Worm (Caenorhabditis elegans) whole organism, young adult: ENCODE measurements around the gene dao-3.

Experiments used
- F23B12.7 ChIP-seq: sonication (generic microtip); optimal IDR thresholded peaks from 2 replicates; lab custom pipeline; 2017; ENCODE audit warnings: missing genetic modification characterization, mild to moderate bottlenecking, missing compliant biosample characterization, antibody characterized with exemption, moderate library complexity; ENCODE audit not compliant: insufficient read depth
- F39B2.1 ChIP-seq: fragments of 200-800 bp; sonication (Bioruptor generic); IDR thresholded peaks from 2 replicates; pipeline ENCODE4 v1.3.6; 2022; ENCODE audit warnings: missing genetic modification reagents, missing genetic modification characterization, missing compliant biosample characterization
- F52B5.7 ChIP-seq: sonication (generic microtip); optimal IDR thresholded peaks from 2 replicates; lab custom pipeline; 2016; ENCODE audit warnings: mild to moderate bottlenecking, missing genetic modification characterization, missing compliant biosample characterization
- K11D2.4 ChIP-seq: fragments of 200-800 bp; sonication (Bioruptor generic); IDR thresholded peaks from 2 replicates; pipeline ENCODE4 v1.3.6; 2022; ENCODE audit warnings: missing genetic modification reagents, missing genetic modification characterization, missing compliant biosample characterization
- K12H6.12 ChIP-seq: fragments of 200-800 bp; sonication (Bioruptor generic); optimal IDR thresholded peaks from 2 replicates; lab custom pipeline; 2018; ENCODE audit warnings: mild to moderate bottlenecking, missing genetic modification characterization, missing compliant biosample characterization
- Y53G8AR.9 ChIP-seq: fragments of 200-800 bp; sonication (Bioruptor generic); conservative IDR thresholded peaks from 2 replicates; pipeline ENCODE4 v1.3.6; 2022; ENCODE audit warnings: missing genetic modification reagents, missing genetic modification characterization, missing compliant biosample characterization
- akir-1 ChIP-seq: fragments of 200-800 bp; sonication (Bioruptor generic); optimal IDR thresholded peaks from 2 replicates; lab custom pipeline; 2018; ENCODE audit warnings: mild to moderate bottlenecking, missing genetic modification characterization, moderate library complexity, missing compliant biosample characterization
- ama-1 ChIP-seq, 3 experiments: fragments of 150-350 bp in 1 of 3; sonication (generic microtip) in 2 of 3; optimal IDR thresholded peaks; 2 replicates each; lab custom pipeline; 2014 to 2018; ENCODE audit warnings: missing biosample characterization in 2 of 3, missing genetic modification characterization in 2 of 3, missing genetic modification reagents in 2 of 3
- aptf-2 ChIP-seq: fragments of 200-800 bp; sonication (Bioruptor generic); conservative IDR thresholded peaks from 2 replicates; pipeline ENCODE4 v1.3.6; 2022; ENCODE audit warnings: missing genetic modification reagents, missing genetic modification characterization, missing compliant biosample characterization
- atf-7 ChIP-seq: sonication (generic microtip); optimal IDR thresholded peaks from 2 replicates; lab custom pipeline; 2017; ENCODE audit warnings: mild to moderate bottlenecking, missing genetic modification characterization, missing compliant biosample characterization
- attf-5 ChIP-seq: fragments of 200-800 bp; sonication (Bioruptor generic); optimal IDR thresholded peaks from 2 replicates; lab custom pipeline; 2018; ENCODE audit warnings: mild to moderate bottlenecking, missing genetic modification characterization, missing compliant biosample characterization
- attf-6 ChIP-seq: fragments of 200-800 bp; sonication (Bioruptor generic); IDR thresholded peaks from 2 replicates; pipeline ENCODE4 v1.3.6; 2022; ENCODE audit warnings: missing genetic modification reagents, missing genetic modification characterization, missing compliant biosample characterization
- bed-1 ChIP-seq: fragments of 200-800 bp; sonication (Bioruptor generic); IDR thresholded peaks from 2 replicates; pipeline ENCODE4 v1.3.6; 2022; ENCODE audit warnings: missing genetic modification reagents, missing genetic modification characterization, missing compliant biosample characterization
- bed-2 ChIP-seq: fragments of 200-800 bp; sonication (Bioruptor generic); IDR thresholded peaks from 2 replicates; pipeline ENCODE4 v1.3.6; 2022; ENCODE audit warnings: missing genetic modification reagents, missing genetic modification characterization, missing compliant biosample characterization
- cebp-1 ChIP-seq, 2 experiments: fragments of 200-800 bp in 1 of 2; sonication (Bioruptor generic) in 1 of 2; sonication (generic microtip) in 1 of 2; IDR thresholded peaks in 1 of 2; optimal IDR thresholded peaks in 1 of 2; 2 replicates each; pipeline versions ENCODE4 v1.3.6 to Lab custom; 2017 to 2022; ENCODE audit warnings: missing compliant biosample characterization in 2 of 2, missing genetic modification characterization in 2 of 2, mild to moderate bottlenecking in 1 of 2, missing genetic modification reagents in 1 of 2, moderate library complexity in 1 of 2
- ceh-100 ChIP-seq: fragments of 200-800 bp; sonication (Bioruptor generic); IDR thresholded peaks from 2 replicates; pipeline ENCODE4 v1.3.6; 2022; ENCODE audit warnings: missing genetic modification reagents, missing genetic modification characterization, missing compliant biosample characterization
- ceh-79 ChIP-seq: sonication (generic microtip); optimal IDR thresholded peaks from 2 replicates; lab custom pipeline; 2017; ENCODE audit warnings: mild to moderate bottlenecking, missing genetic modification characterization, missing compliant biosample characterization
- chd-7 ChIP-seq: sonication (generic microtip); optimal IDR thresholded peaks from 2 replicates; lab custom pipeline; 2016; ENCODE audit warnings: mild to moderate bottlenecking, missing genetic modification characterization, moderate library complexity, missing compliant biosample characterization
- die-1 ChIP-seq: sonication (generic microtip); optimal IDR thresholded peaks from 2 replicates; lab custom pipeline; 2016; ENCODE audit warnings: missing genotype, mild to moderate bottlenecking, missing genetic modification characterization, missing compliant biosample characterization
- dox-1 ChIP-seq: fragments of 200-800 bp; sonication (Bioruptor generic); IDR thresholded peaks from 2 replicates; pipeline ENCODE4 v1.3.6; 2022; ENCODE audit warnings: missing genetic modification reagents, missing genetic modification characterization, missing compliant biosample characterization
- efl-1 ChIP-seq: fragments of 150-350 bp; optimal IDR thresholded peaks from 2 replicates; lab custom pipeline; 2014; ENCODE audit warnings: missing biosample characterization, missing genetic modification reagents, missing genetic modification characterization
- egl-18 ChIP-seq: fragments of 200-800 bp; sonication (Bioruptor generic); IDR thresholded peaks from 2 replicates; pipeline ENCODE4 v1.3.6; 2022; ENCODE audit warnings: missing genetic modification reagents, missing genetic modification characterization, missing compliant biosample characterization
- egrh-3 ChIP-seq: fragments of 200-800 bp; sonication (Bioruptor generic); IDR thresholded peaks from 2 replicates; pipeline ENCODE4 v1.3.6; 2022; ENCODE audit warnings: missing genetic modification reagents, missing genetic modification characterization, missing compliant biosample characterization
- ekl-4 ChIP-seq: fragments of 200-800 bp; sonication (Bioruptor generic); IDR thresholded peaks from 2 replicates; pipeline ENCODE4 v1.3.6; 2022; ENCODE audit warnings: missing genetic modification reagents, missing genetic modification characterization, missing compliant biosample characterization
- hlh-12 ChIP-seq: sonication (generic microtip); optimal IDR thresholded peaks from 2 replicates; lab custom pipeline; 2016; ENCODE audit warnings: missing genetic modification characterization, missing compliant biosample characterization
- hrde-1 ChIP-seq: sonication (generic microtip); optimal IDR thresholded peaks from 2 replicates; lab custom pipeline; 2016; ENCODE audit warnings: missing genetic modification characterization, mild to moderate bottlenecking, missing compliant biosample characterization, moderate library complexity, missing genotype, missing genetic modification reagents, borderline replicate concordance
- hsf-1 ChIP-seq: fragments of 200-800 bp; sonication (Bioruptor generic); IDR thresholded peaks from 2 replicates; pipeline ENCODE4 v1.3.6; 2022; ENCODE audit warnings: missing genetic modification reagents, missing genetic modification characterization, missing compliant biosample characterization
- lin-54 ChIP-seq: fragments of 200-800 bp; sonication (Bioruptor generic); optimal IDR thresholded peaks from 2 replicates; lab custom pipeline; 2018; ENCODE audit warnings: mild to moderate bottlenecking, missing genetic modification characterization, missing compliant biosample characterization
- madf-10 ChIP-seq: sonication (generic microtip); optimal IDR thresholded peaks from 2 replicates; lab custom pipeline; 2016; ENCODE audit warnings: mild to moderate bottlenecking, missing genetic modification characterization, missing compliant biosample characterization
- madf-8 ChIP-seq: fragments of 200-800 bp; sonication (Bioruptor generic); conservative IDR thresholded peaks from 2 replicates; pipeline ENCODE4 v1.3.6; 2022; ENCODE audit warnings: missing genetic modification reagents, missing genetic modification characterization, missing compliant biosample characterization
- mxl-1 ChIP-seq: sonication (generic microtip); optimal IDR thresholded peaks from 2 replicates; lab custom pipeline; 2016; ENCODE audit warnings: missing genetic modification characterization, missing compliant biosample characterization
- nfya-2 ChIP-seq: fragments of 200-800 bp; sonication (Bioruptor generic); IDR thresholded peaks from 2 replicates; pipeline ENCODE4 v1.3.6; 2022; ENCODE audit warnings: missing genetic modification reagents, missing genetic modification characterization, missing compliant biosample characterization
- nfyb-1 ChIP-seq: fragments of 200-800 bp; sonication (Bioruptor generic); IDR thresholded peaks from 2 replicates; pipeline ENCODE4 v1.3.6; 2022; ENCODE audit warnings: missing genetic modification reagents, missing genetic modification characterization, missing compliant biosample characterization
- nhr-179 ChIP-seq: sonication (generic microtip); optimal IDR thresholded peaks from 2 replicates; lab custom pipeline; 2016; ENCODE audit warnings: mild to moderate bottlenecking, missing genetic modification characterization, missing compliant biosample characterization
- nhr-80 ChIP-seq: sonication (generic microtip); optimal IDR thresholded peaks from 2 replicates; lab custom pipeline; 2016; ENCODE audit warnings: missing genetic modification characterization, missing compliant biosample characterization
- nhr-90 ChIP-seq: sonication (generic microtip); optimal IDR thresholded peaks from 2 replicates; lab custom pipeline; 2016; ENCODE audit warnings: missing genotype, mild to moderate bottlenecking, missing genetic modification characterization, missing compliant biosample characterization
- pbrm-1 ChIP-seq: fragments of 200-800 bp; sonication (Bioruptor generic); IDR thresholded peaks from 2 replicates; pipeline ENCODE4 v1.3.6; 2022; ENCODE audit warnings: missing genetic modification reagents, missing genetic modification characterization, missing compliant biosample characterization
- pha-4 ChIP-seq: fragments of 150-350 bp; sonication (generic microtip); optimal IDR thresholded peaks from 2 replicates; lab custom pipeline; 2014; ENCODE audit warnings: missing biosample characterization, missing genetic modification reagents, missing genetic modification characterization
- snpc-1.3 ChIP-seq: sonication (generic microtip); optimal IDR thresholded peaks from 2 replicates; lab custom pipeline; 2017; ENCODE audit warnings: missing genetic modification characterization, mild to moderate bottlenecking, missing compliant biosample characterization, antibody characterized with exemption, moderate library complexity, missing genotype, missing genetic modification reagents; ENCODE audit not compliant: insufficient read depth
- somi-1 ChIP-seq: fragments of 200-800 bp; sonication (Bioruptor generic); optimal IDR thresholded peaks from 2 replicates; lab custom pipeline; 2018; ENCODE audit warnings: mild to moderate bottlenecking, missing genetic modification characterization, missing compliant biosample characterization
- tbp1 ChIP-seq: fragments of 200-800 bp; sonication (Bioruptor generic); optimal IDR thresholded peaks from 2 replicates; lab custom pipeline; 2018; ENCODE audit warnings: mild to moderate bottlenecking, missing genetic modification characterization, missing compliant biosample characterization
- tbx-9 ChIP-seq: sonication (generic microtip); optimal IDR thresholded peaks from 2 replicates; lab custom pipeline; 2016; ENCODE audit warnings: borderline replicate concordance, missing genetic modification characterization, inconsistent platforms, missing compliant biosample characterization
- unc-130 ChIP-seq: sonication (generic microtip); optimal IDR thresholded peaks from 2 replicates; lab custom pipeline; 2016; ENCODE audit warnings: missing genetic modification reagents, missing genetic modification characterization, missing compliant biosample characterization
- ztf-22 ChIP-seq: fragments of 200-800 bp; sonication (Bioruptor generic); optimal IDR thresholded peaks from 2 replicates; lab custom pipeline; 2018; ENCODE audit warnings: mild to moderate bottlenecking, missing genetic modification characterization, moderate library complexity, missing compliant biosample characterization
- ztf-25 ChIP-seq: fragments of 200-800 bp; sonication (Bioruptor generic); IDR thresholded peaks from 2 replicates; pipeline ENCODE4 v1.3.6; 2022; ENCODE audit warnings: missing genetic modification reagents, missing genetic modification characterization, missing compliant biosample characterization

Gene dao-3

DNA sequence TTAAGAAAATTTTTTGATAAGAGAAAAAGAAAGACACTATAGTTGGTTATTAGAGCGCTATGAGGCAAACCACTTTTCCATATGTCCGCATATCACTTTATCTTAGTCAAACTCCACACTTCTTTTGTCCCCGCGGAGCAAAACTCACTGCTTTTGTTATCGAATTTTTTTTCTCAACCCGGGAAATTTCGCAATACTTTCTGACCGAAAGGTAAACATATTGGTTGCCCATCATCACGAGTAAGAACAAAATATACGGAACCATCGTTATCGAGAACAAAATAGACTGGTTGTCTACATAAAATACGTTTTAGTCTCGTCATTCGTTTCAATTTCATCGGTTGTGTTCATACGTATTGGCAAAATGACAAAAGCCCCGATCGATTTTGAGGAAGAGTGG is 17.1 kb downstream of the dao-3 start, which contains the start of gene C18A11.1:
TSS of gene C18A11.1 (plus strand) at position 36 of the 400 bp plus-strand sequence.
- no peak; the same call in 1 of the 2 replicates for TF ChIP-seq dox-1 (GFP tag; lab: Robert Waterston, UW)
- no peak for TF ChIP-seq bed-2
- TF ChIP-seq cebp-1 (GFP tag; IDR thresholded peaks at IDR 0.05; lab: Robert Waterston, UW): peak; percentile 97
- peak; percentile 98 for TF ChIP-seq cebp-1 (tag; optimal IDR thresholded peaks at IDR 0.05; lab: Kevin White, UChicago)
- peak; percentile 90 for TF ChIP-seq pha-4
- peak; percentile 82 for TF ChIP-seq nhr-80
- no peak for TF ChIP-seq hsf-1
- no peak for TF ChIP-seq madf-10
- TF ChIP-seq pbrm-1 (GFP tag; lab: Robert Waterston, UW): no peak
- no peak for TF ChIP-seq tbp1 (GFP tag; lab: Kevin White, UChicago)
- TF ChIP-seq madf-8: no peak
- TF ChIP-seq ekl-4 (GFP tag; lab: Robert Waterston, UW): no peak
- TF ChIP-seq ceh-79 (tag; lab: Kevin White, UChicago): no peak
- TF ChIP-seq K12H6.12: no peak
- no peak for TF ChIP-seq somi-1 (GFP tag; lab: Kevin White, UChicago)
- TF ChIP-seq bed-1 (GFP tag; lab: Robert Waterston, UW): no peak
- TF ChIP-seq F52B5.7 (tag; lab: Kevin White, UChicago): no peak
- TF ChIP-seq attf-5 (GFP tag; lab: Kevin White, UChicago): peak; percentile 36
- TF ChIP-seq efl-1 (GFP tag; lab: Kevin White, UChicago): no peak
- no peak for TF ChIP-seq egrh-3 (GFP tag; lab: Robert Waterston, UW)
- no peak for TF ChIP-seq ceh-100
- TF ChIP-seq Y53G8AR.9: no peak
- TF ChIP-seq mxl-1 (tag; lab: Kevin White, UChicago): no peak
- no peak for TF ChIP-seq hlh-12
- TF ChIP-seq akir-1 (GFP tag; lab: Kevin White, UChicago): no peak
- TF ChIP-seq ztf-22 (GFP tag; lab: Kevin White, UChicago): peak; percentile 37
- no peak for TF ChIP-seq ztf-25 (GFP tag; lab: Robert Waterston, UW)
- no peak for TF ChIP-seq die-1
- TF ChIP-seq hrde-1 (tag; lab: Kevin White, UChicago): no peak
- TF ChIP-seq F39B2.1 (GFP tag; lab: Robert Waterston, UW): no peak
- TF ChIP-seq lin-54 (GFP tag; lab: Kevin White, UChicago): no peak
- no peak for TF ChIP-seq egl-18

DNA sequence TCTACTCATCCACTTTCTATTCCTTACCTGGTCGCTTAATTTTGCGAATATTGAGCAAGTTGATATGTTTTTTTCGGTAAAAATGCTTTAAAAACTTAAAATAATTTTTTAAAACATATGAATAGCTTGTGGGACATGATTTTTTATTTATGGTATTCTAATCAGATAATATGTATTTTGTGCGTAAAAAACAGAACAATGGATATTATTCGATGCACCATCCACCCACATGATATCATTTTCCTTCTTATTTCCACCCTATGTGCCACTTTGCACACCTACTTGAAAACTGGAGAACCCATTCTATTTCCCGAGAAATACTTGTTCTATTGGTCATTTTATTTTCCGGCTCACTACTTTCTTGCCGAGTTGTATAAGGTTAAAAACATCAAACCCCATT is 19.1 kb downstream of the dao-3 start, which contains the start of gene C18A11.2:
TSS of gene C18A11.2 (plus strand) at position 301 of the 400 bp plus-strand sequence.
- TF ChIP-seq chd-7 (no peak), nfya-2 (GFP tag; lab: Robert Waterston, UW) (no peak), tbx-9 (tag; lab: Kevin White, UChicago) (no peak), madf-10 (no peak), akir-1 (GFP tag; lab: Kevin White, UChicago) (no peak), F23B12.7 (tag; lab: Kevin White, UChicago) (no peak), nhr-80 (no peak), pbrm-1 (GFP tag; lab: Robert Waterston, UW) (no peak), aptf-2 (GFP tag; lab: Robert Waterston, UW) (no peak), atf-7 (tag; lab: Kevin White, UChicago) (no peak)

DNA sequence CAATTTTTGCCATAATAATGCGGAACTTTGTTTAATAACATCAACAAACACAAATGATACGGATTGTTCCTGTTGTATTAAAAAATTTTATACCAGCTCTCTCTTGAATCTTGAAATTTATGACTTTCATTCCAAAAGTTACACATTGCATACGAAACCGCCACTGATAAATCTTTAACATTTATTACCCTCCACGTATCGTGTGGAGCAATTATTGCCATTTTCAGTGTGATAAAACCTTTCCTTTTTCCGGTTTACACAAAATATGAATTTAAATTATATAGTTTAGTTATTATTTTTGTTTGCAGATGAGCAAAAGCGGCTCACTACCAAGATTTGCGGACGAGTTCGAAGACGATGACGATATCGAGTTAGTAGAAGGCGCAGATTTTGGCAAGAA is 25.5 kb downstream of the dao-3 start, which contains the start of gene C18A11.3:
TSS of gene C18A11.3 (plus strand) at position 301 of the 400 bp plus-strand sequence.
- TF ChIP-seq unc-130 (GFP tag; lab: Kevin White, UChicago): no peak
- no peak for TF ChIP-seq cebp-1 (GFP tag; IDR thresholded peaks at IDR 0.05; lab: Robert Waterston, UW)
- no peak for TF ChIP-seq cebp-1 (tag; optimal IDR thresholded peaks at IDR 0.05; lab: Kevin White, UChicago)
- no peak for TF ChIP-seq egrh-3 (GFP tag; lab: Robert Waterston, UW)
- TF ChIP-seq K11D2.4: no peak
- TF ChIP-seq ekl-4 (GFP tag; lab: Robert Waterston, UW): no peak
- no peak for TF ChIP-seq ztf-25 (GFP tag; lab: Robert Waterston, UW)
- no peak for TF ChIP-seq snpc-1.3 (tag; lab: Kevin White, UChicago)
- no peak for TF ChIP-seq nhr-90 (tag; lab: Kevin White, UChicago)
- TF ChIP-seq ceh-79 (tag; lab: Kevin White, UChicago): no peak
- no peak for TF ChIP-seq nhr-80
- no peak for TF ChIP-seq nfyb-1 (GFP tag; lab: Robert Waterston, UW)
- no peak for TF ChIP-seq ama-1 (optimal IDR thresholded peaks at IDR 0.05; lab: Kevin White, UChicago)
- TF ChIP-seq ama-1 (GFP tag; optimal IDR thresholded peaks at IDR 0.05; lab: Kevin White, UChicago): no peak
- no peak for TF ChIP-seq attf-6 (GFP tag; lab: Robert Waterston, UW)
- TF ChIP-seq nhr-179: no peak
- TF ChIP-seq, all 124 proteins: peak for 0
